Worm (Caenorhabditis elegans): ENCODE data around the gene B0432.1.

Gene B0432.1

ce11 chrII:286551-286724, 10.8 kb upstream of the B0432.1 start, which contains the start of gene misc-1:
Gene misc-1, plus strand, starts transcription at chrII:286625.
- TF ChIP-seq lin-39 (tag; optimal IDR thresholded peaks at IDR 0.05) = no peak
- no peak for TF ChIP-seq ceh-8 (GFP tag; optimal IDR thresholded peaks at IDR 0.05)
- no peak for TF ChIP-seq ztf-11 (tag; optimal IDR thresholded peaks at IDR 0.05)
- TF ChIP-seq elt-2 (tag; optimal IDR thresholded peaks at IDR 0.05) = no peak
- TF ChIP-seq nhr-84 (tag; optimal IDR thresholded peaks at IDR 0.05) = no peak
- TF ChIP-seq isw-1 (GFP tag; IDR thresholded peaks at IDR 0.05) = no peak
- no peak for TF ChIP-seq Y116A8C.19 (tag; optimal IDR thresholded peaks at IDR 0.05; ENCODE audit: borderline replicate concordance)
- TF ChIP-seq zag-1 (tag; optimal IDR thresholded peaks at IDR 0.05) = no peak
- TF ChIP-seq C16A3.4 (tag; optimal IDR thresholded peaks at IDR 0.05) = no peak
- no peak for TF ChIP-seq hlh-4 (tag; optimal IDR thresholded peaks at IDR 0.05)
- TF ChIP-seq hlh-17 (GFP tag; optimal IDR thresholded peaks at IDR 0.05; ENCODE audit: borderline replicate concordance) = no peak
- no peak for TF ChIP-seq nhr-90 (tag; optimal IDR thresholded peaks at IDR 0.05; ENCODE audit: poor library complexity)
- TF ChIP-seq lsy-2 (tag; optimal IDR thresholded peaks at IDR 0.05) = no peak
- TF ChIP-seq lin-35 (GFP tag; optimal IDR thresholded peaks at IDR 0.05) = no peak
- no peak for TF ChIP-seq vab-15 (tag; optimal IDR thresholded peaks at IDR 0.05)
- TF ChIP-seq fkh-8 (tag; optimal IDR thresholded peaks at IDR 0.05) = no peak
- TF ChIP-seq hpl-2 (GFP tag; optimal IDR thresholded peaks at IDR 0.05) = no peak
- no peak for TF ChIP-seq nhr-77 (tag; optimal IDR thresholded peaks at IDR 0.05)

ce11 chrII:288705-289205, 8.4 kb upstream of the B0432.1 start, which contains the start of gene mrpl-41:
Gene mrpl-41, plus strand, starts transcription at chrII:288939.
- no peak for TF ChIP-seq nhr-28 (tag; optimal IDR thresholded peaks at IDR 0.05)
- no peak for TF ChIP-seq efl-1 (optimal IDR thresholded peaks at IDR 0.05)
- peak in 1 of 2 experiments; percentile 91 for TF ChIP-seq efl-1 (GFP tag; optimal IDR thresholded peaks at IDR 0.05 in 1 of 2)

- no peak for TF ChIP-seq egl-13 (tag; optimal IDR thresholded peaks at IDR 0.05)
- TF ChIP-seq mdl-1 (tag; optimal IDR thresholded peaks at IDR 0.05) = no peak
- no peak for TF ChIP-seq lin-15B (tag; optimal IDR thresholded peaks at IDR 0.05)
- TF ChIP-seq lin-13 (GFP tag; optimal IDR thresholded peaks at IDR 0.05) = no peak
- no peak for TF ChIP-seq nhr-19 (GFP tag; conservative IDR thresholded peaks at IDR 0.05)
- TF ChIP-seq nhr-47 (tag; optimal IDR thresholded peaks at IDR 0.05) = no peak
- no peak for TF ChIP-seq Y116A8C.19 (tag; optimal IDR thresholded peaks at IDR 0.05; ENCODE audit: borderline replicate concordance)
Measured at ce11 chrII:290282-290681, 6.9 kb upstream of the B0432.1 start, which contains the start of gene djr-1.1. Gene djr-1.1, plus strand, starts transcription at chrII:290582.

- no peak for TF ChIP-seq nhr-12 (tag; optimal IDR thresholded peaks at IDR 0.05)
- TF ChIP-seq zag-1 (tag; optimal IDR thresholded peaks at IDR 0.05) = no peak
Measured at ce11 chrII:294606-295005, 2.6 kb upstream of the B0432.1 start, which contains the start of gene B0432.11. Gene B0432.11, minus strand, starts transcription at chrII:294706.

- TF ChIP-seq mep-1 (tag; optimal IDR thresholded peaks at IDR 0.05) (no peak), unc-86 (tag; optimal IDR thresholded peaks at IDR 0.05) (no peak), lin-15B (tag; optimal IDR thresholded peaks at IDR 0.05) (no peak), Y116A8C.19 (tag; optimal IDR thresholded peaks at IDR 0.05; ENCODE audit: borderline replicate concordance) (no peak), sox-4 (tag; optimal IDR thresholded peaks at IDR 0.05) (no peak), nhr-90 (tag; optimal IDR thresholded peaks at IDR 0.05; ENCODE audit: poor library complexity) (no peak), grh-1 (GFP tag; IDR thresholded peaks at IDR 0.05) (no peak), mef-2 (tag; optimal IDR thresholded peaks at IDR 0.05) (no peak), nhr-71 (tag; optimal IDR thresholded peaks at IDR 0.05) (no peak), lin-39 (tag; optimal IDR thresholded peaks at IDR 0.05) (no peak), nhr-47 (tag; optimal IDR thresholded peaks at IDR 0.05) (no peak), C04F5.9 (tag; optimal IDR thresholded peaks at IDR 0.05) (no peak), nhr-237 (tag; optimal IDR thresholded peaks at IDR 0.05) (no peak), skn-1 (tag; optimal IDR thresholded peaks at IDR 0.05) (no peak), vab-15 (tag; optimal IDR thresholded peaks at IDR 0.05) (no peak), ceh-88 (GFP tag; IDR thresholded peaks at IDR 0.05) (no peak), efl-1 (optimal IDR thresholded peaks at IDR 0.05) (no peak), efl-1 (GFP tag; optimal IDR thresholded peaks at IDR 0.05 in 1 of 2) (no peak), ceh-8 (GFP tag; optimal IDR thresholded peaks at IDR 0.05) (no peak)
Measured at ce11 chrII:299684-300083, 2.5 kb downstream of the B0432.1 start, which contains the start of gene K01A2.6. Gene K01A2.6, plus strand, starts transcription at chrII:299984.

All from whole organism, L1 larva.